Fruit fly (Drosophila melanogaster): Measurements from ENCODE around the gene CG13674.

dm6 chr3L:8191042-8191613 is 27.7 kb downstream of the CG13674 start, which contains the start of gene MED24:
- TF ChIP-seq gl (tag; optimal IDR thresholded peaks at IDR 0.05) (no peak), CG8159 (tag; optimal IDR thresholded peaks at IDR 0.05) (no peak), CG14655 (GFP tag; optimal IDR thresholded peaks at IDR 0.05) (no peak), CG17806 (tag; optimal IDR thresholded peaks at IDR 0.05) (no peak), EcR (GFP tag; optimal IDR thresholded peaks at IDR 0.05) (no peak)
